Worm (Caenorhabditis elegans) whole organism, L1 larva: ENCODE results near the gene kle-2.
A peak's percentile ranks its signal among the peaks of the same experiment; 100 is the strongest.

Experiments
- C04F5.9 ChIP-seq: sonication (generic microtip); optimal IDR thresholded peaks from 2 replicates; lab custom pipeline; 2016; ENCODE audit warnings: missing genetic modification characterization, missing compliant biosample characterization
- C16A3.4 ChIP-seq: fragments of 150-350 bp; optimal IDR thresholded peaks from 2 replicates; lab custom pipeline; 2014; ENCODE audit warnings: missing biosample characterization, missing genetic modification characterization
- C34B4.2 ChIP-seq: sonication (generic microtip); optimal IDR thresholded peaks from 2 replicates; lab custom pipeline; 2017; ENCODE audit warnings: mild to moderate bottlenecking, missing genetic modification characterization, missing compliant biosample characterization
- aha-1 ChIP-seq: fragments of 150-350 bp; optimal IDR thresholded peaks from 2 replicates; lab custom pipeline; 2014; ENCODE audit warnings: missing biosample characterization, missing genetic modification characterization
- alr-1 ChIP-seq: fragments of 200-800 bp; sonication (Bioruptor generic); optimal IDR thresholded peaks from 2 replicates; lab custom pipeline; 2018; ENCODE audit warnings: borderline replicate concordance, mild to moderate bottlenecking, missing genetic modification characterization, missing compliant biosample characterization
- aly-2 ChIP-seq: fragments of 150-350 bp; optimal IDR thresholded peaks from 2 replicates; lab custom pipeline; 2014; ENCODE audit warnings: missing biosample characterization, missing genetic modification characterization
- blmp-1 ChIP-seq: fragments of 150-350 bp; optimal IDR thresholded peaks from 2 replicates; lab custom pipeline; 2014; ENCODE audit warnings: missing biosample characterization, missing genetic modification characterization
- ceh-63 ChIP-seq: fragments of 200-800 bp; sonication (Bioruptor generic); optimal IDR thresholded peaks from 2 replicates; lab custom pipeline; 2018; ENCODE audit warnings: mild to moderate bottlenecking, missing genetic modification characterization, missing compliant biosample characterization
- efl-1 ChIP-seq, 4 experiments: fragments of 150-350 bp; optimal IDR thresholded peaks in 3 of 4; peaks in 1 of 4; 1 replicate in 1 of 4; 2 replicates in 3 of 4; lab custom pipeline; 2014; ENCODE audit warnings: missing biosample characterization in 2 of 4, missing genetic modification characterization in 2 of 4, missing genetic modification reagents in 2 of 4
- elt-2 ChIP-seq: sonication (generic microtip); optimal IDR thresholded peaks from 2 replicates; lab custom pipeline; 2016; ENCODE audit warnings: missing genetic modification characterization, mild to moderate bottlenecking, inconsistent platforms, missing compliant biosample characterization, missing genetic modification reagents
- elt-3 ChIP-seq, 6 experiments: fragments of 150-350 bp in 1 of 6; sonication (generic microtip); optimal IDR thresholded peaks; 2 replicates each; lab custom pipeline; 2017 to 2018; ENCODE audit warnings: missing biosample characterization in 6 of 6, missing genetic modification characterization in 6 of 6, inconsistent platforms in 1 of 6
- ets-5 ChIP-seq: fragments of 200-800 bp; sonication (Bioruptor generic); IDR thresholded peaks from 2 replicates; pipeline ENCODE4 v1.3.6; 2022; ENCODE audit warnings: missing genetic modification characterization, missing compliant biosample characterization
- fkh-10 ChIP-seq: sonication (generic microtip); optimal IDR thresholded peaks from 2 replicates; lab custom pipeline; 2017; ENCODE audit warnings: missing biosample characterization, missing genetic modification reagents, missing genetic modification characterization
- fkh-8 ChIP-seq: sonication (generic microtip); optimal IDR thresholded peaks from 2 replicates; lab custom pipeline; 2016; ENCODE audit warnings: mild to moderate bottlenecking, missing genetic modification characterization, missing compliant biosample characterization
- hlh-4 ChIP-seq: sonication (generic microtip); optimal IDR thresholded peaks from 2 replicates; lab custom pipeline; 2016; ENCODE audit warnings: mild to moderate bottlenecking, missing genetic modification characterization, missing compliant biosample characterization
- hpl-2 ChIP-seq: fragments of 150-350 bp; optimal IDR thresholded peaks from 2 replicates; lab custom pipeline; 2014; ENCODE audit warnings: missing biosample characterization, missing genetic modification reagents, missing genetic modification characterization
- lin-13 ChIP-seq: fragments of 150-350 bp; optimal IDR thresholded peaks from 2 replicates; lab custom pipeline; 2014; ENCODE audit warnings: missing biosample characterization, missing genetic modification reagents, missing genetic modification characterization
- lin-14 ChIP-seq: fragments of 200-800 bp; sonication (Bioruptor generic); optimal IDR thresholded peaks from 2 replicates; lab custom pipeline; 2018; ENCODE audit warnings: mild to moderate bottlenecking, missing genetic modification characterization, moderate library complexity, missing compliant biosample characterization
- lin-39 ChIP-seq: fragments of 150-350 bp; optimal IDR thresholded peaks from 2 replicates; lab custom pipeline; 2014; ENCODE audit warnings: missing biosample characterization, missing genetic modification reagents, missing genetic modification characterization
- mab-9 ChIP-seq: fragments of 200-800 bp; sonication (Bioruptor generic); IDR thresholded peaks from 2 replicates; pipeline ENCODE4 v1.3.6; 2022; ENCODE audit warnings: missing genetic modification reagents, missing genetic modification characterization, missing compliant biosample characterization
- mef-2 ChIP-seq: fragments of 150-350 bp; optimal IDR thresholded peaks from 2 replicates; lab custom pipeline; 2014; ENCODE audit warnings: missing biosample characterization, missing genetic modification characterization
- nhr-11 ChIP-seq: fragments of 150-350 bp; optimal IDR thresholded peaks from 2 replicates; lab custom pipeline; 2014; ENCODE audit warnings: missing biosample characterization, missing genetic modification characterization
- nhr-19 ChIP-seq: fragments of 200-800 bp; sonication (Bioruptor generic); conservative IDR thresholded peaks from 2 replicates; pipeline ENCODE4 v1.3.6; 2022; ENCODE audit warnings: missing genetic modification characterization, missing compliant biosample characterization
- nhr-237 ChIP-seq: fragments of 150-350 bp; optimal IDR thresholded peaks from 2 replicates; lab custom pipeline; 2014; ENCODE audit warnings: missing biosample characterization, missing genetic modification characterization
- nhr-28 ChIP-seq: fragments of 150-350 bp; optimal IDR thresholded peaks from 2 replicates; lab custom pipeline; 2014; ENCODE audit warnings: missing biosample characterization, missing genetic modification characterization
- nhr-47 ChIP-seq: sonication (generic microtip); optimal IDR thresholded peaks from 2 replicates; lab custom pipeline; 2016; ENCODE audit warnings: mild to moderate bottlenecking, missing genetic modification characterization, moderate library complexity, missing compliant biosample characterization
- nhr-71 ChIP-seq: sonication (generic microtip); optimal IDR thresholded peaks from 2 replicates; lab custom pipeline; 2016; ENCODE audit warnings: mild to moderate bottlenecking, missing genetic modification characterization, moderate library complexity, missing compliant biosample characterization
- nhr-76 ChIP-seq: sonication (generic microtip); optimal IDR thresholded peaks from 2 replicates; lab custom pipeline; 2017; ENCODE audit warnings: missing biosample characterization, missing genetic modification characterization
- nhr-77 ChIP-seq: fragments of 150-350 bp; optimal IDR thresholded peaks from 2 replicates; lab custom pipeline; 2014; ENCODE audit warnings: missing biosample characterization, missing genetic modification characterization
- nhr-90 ChIP-seq: sonication (generic microtip); optimal IDR thresholded peaks from 2 replicates; lab custom pipeline; 2016; ENCODE audit warnings: mild to moderate bottlenecking, missing genetic modification characterization, missing compliant biosample characterization; ENCODE audit not compliant: poor library complexity
- snpc-4 ChIP-seq: fragments of 150-350 bp; optimal IDR thresholded peaks from 2 replicates; lab custom pipeline; 2014; ENCODE audit warnings: missing biosample characterization, missing genetic modification characterization
- snu-23 ChIP-seq: sonication (generic microtip); optimal IDR thresholded peaks from 2 replicates; lab custom pipeline; 2016; ENCODE audit warnings: missing genetic modification characterization, missing compliant biosample characterization
- tbx-2 ChIP-seq: sonication (generic microtip); optimal IDR thresholded peaks from 2 replicates; lab custom pipeline; 2016; ENCODE audit warnings: missing genetic modification characterization, missing compliant biosample characterization
- tlp-1 ChIP-seq: fragments of 150-350 bp; optimal IDR thresholded peaks from 2 replicates; lab custom pipeline; 2014; ENCODE audit warnings: missing biosample characterization, missing genetic modification characterization
- unc-30 ChIP-seq: sonication (generic microtip); optimal IDR thresholded peaks from 2 replicates; lab custom pipeline; 2017; ENCODE audit warnings: missing biosample characterization, missing genetic modification characterization
- unc-98 ChIP-seq: fragments of 200-800 bp; sonication (Bioruptor generic); IDR thresholded peaks from 2 replicates; pipeline ENCODE4 v1.3.6; 2022; ENCODE audit warnings: missing genetic modification characterization, missing compliant biosample characterization
- vab-15 ChIP-seq: sonication (generic microtip); optimal IDR thresholded peaks from 2 replicates; lab custom pipeline; 2017; ENCODE audit warnings: missing genotype, mild to moderate bottlenecking, missing genetic modification characterization, missing compliant biosample characterization
- zag-1 ChIP-seq: fragments of 150-350 bp; optimal IDR thresholded peaks from 2 replicates; lab custom pipeline; 2014; ENCODE audit warnings: missing biosample characterization, missing genetic modification characterization
- zip-4 ChIP-seq: fragments of 200-800 bp; sonication (Bioruptor generic); optimal IDR thresholded peaks from 2 replicates; lab custom pipeline; 2018; ENCODE audit warnings: mild to moderate bottlenecking, missing genetic modification characterization, moderate library complexity, missing compliant biosample characterization
- ztf-11 ChIP-seq, 2 experiments: sonication (generic microtip); optimal IDR thresholded peaks; 2 replicates each; lab custom pipeline; 2016 to 2017; ENCODE audit warnings: missing genetic modification characterization in 2 of 2, missing biosample characterization in 1 of 2, missing compliant biosample characterization in 1 of 2

The kle-2 gene

DNA sequence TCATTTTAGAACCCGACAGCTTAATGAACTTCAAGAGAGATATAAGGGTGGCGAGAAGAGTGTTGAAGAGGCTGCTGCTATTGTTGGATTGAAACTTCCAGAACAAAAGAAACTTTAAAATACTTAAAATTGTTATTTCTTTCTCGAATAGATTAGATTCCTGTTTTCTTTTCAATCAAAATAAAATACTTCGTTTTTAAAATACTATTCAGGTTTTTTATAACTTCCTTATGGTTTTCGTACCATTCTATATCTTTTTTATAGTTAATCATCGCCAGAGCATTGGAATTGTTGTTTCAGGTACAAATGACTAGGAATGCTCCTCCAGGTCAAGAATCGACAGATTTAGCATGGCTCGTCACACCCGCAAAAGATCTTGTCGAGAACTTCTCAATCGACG, at the start of gene kle-2:
kle-2 (plus strand) TSS at position 301 of the 400 bp plus-strand sequence.
- TF ChIP-seq unc-30 (no peak), snpc-4 (tag; lab: Kevin White, UChicago) (no peak), vab-15 (tag; lab: Kevin White, UChicago) (no peak)
- TF ChIP-seq, all 84 proteins: peak for 0

DNA sequence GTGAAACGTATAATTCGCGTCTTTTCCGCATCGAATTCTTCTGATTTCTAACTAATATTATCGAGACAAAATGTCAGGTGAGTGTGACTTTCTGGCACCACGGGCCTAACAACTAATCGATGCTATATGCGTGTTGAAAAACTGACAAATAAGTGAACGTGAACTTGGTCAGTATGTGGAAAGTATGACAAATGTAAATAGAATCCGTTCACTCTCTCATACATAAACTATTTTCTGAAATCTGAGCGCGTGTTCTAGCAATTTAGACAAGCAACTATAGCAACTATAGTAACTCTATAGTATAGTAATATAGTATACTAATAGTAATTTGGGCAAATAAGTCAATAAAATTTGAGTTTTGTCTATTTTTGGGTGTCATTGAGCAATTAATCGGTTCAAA, 49.2 kb upstream of the kle-2 start:
- TF ChIP-seq nhr-47 (tag; lab: Kevin White, UChicago) (no peak), nhr-90 (tag; lab: Kevin White, UChicago) (no peak), zag-1 (no peak), aly-2 (tag; lab: Kevin White, UChicago) (no peak), nhr-237 (tag; lab: Kevin White, UChicago) (no peak), C04F5.9 (no peak), nhr-19 (GFP tag; lab: Robert Waterston, UW) (no peak), fkh-10 (GFP tag; lab: Kevin White, UChicago) (no peak), hlh-4 (tag; lab: Kevin White, UChicago) (no peak), hpl-2 (GFP tag; lab: Kevin White, UChicago) (no peak), elt-2 (tag; lab: Kevin White, UChicago) (no peak), mef-2 (tag; lab: Kevin White, UChicago) (no peak), nhr-11 (no peak), nhr-71 (tag; lab: Kevin White, UChicago) (no peak), tbx-2 (tag; lab: Kevin White, UChicago) (no peak), nhr-77 (no peak)

DNA sequence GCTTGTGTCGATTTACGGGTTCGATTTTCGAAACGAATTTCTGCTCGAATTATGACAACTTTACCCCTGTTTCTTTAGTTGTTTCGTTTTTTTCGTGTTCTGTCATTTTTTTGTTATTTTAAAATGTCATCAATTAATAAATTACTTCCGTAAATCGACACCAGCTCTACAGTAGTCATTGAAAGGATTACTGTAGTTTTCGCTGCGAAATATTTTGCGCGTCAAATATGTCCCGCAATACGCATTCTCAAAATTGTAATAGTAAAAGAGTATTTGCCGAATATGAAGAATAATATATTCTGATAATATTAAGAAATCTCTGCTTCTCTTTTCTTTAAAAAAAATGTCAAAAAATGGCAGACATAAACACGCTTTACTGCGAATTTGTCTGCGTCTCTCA, 48.3 kb upstream of the kle-2 start:
- TF ChIP-seq blmp-1 (tag; lab: Kevin White, UChicago) = no peak
- TF ChIP-seq efl-1 (optimal IDR thresholded peaks at IDR 0.05; lab: Kevin White, UChicago) = no peak
- peak in 1 of 2 experiments; percentile 54 for TF ChIP-seq efl-1 (GFP tag; optimal IDR thresholded peaks at IDR 0.05 in 1 of 2; lab: Kevin White, UChicago)
- TF ChIP-seq nhr-77 = no peak
- no peak for TF ChIP-seq nhr-28 (tag; lab: Kevin White, UChicago)
- TF ChIP-seq fkh-8 (tag; lab: Kevin White, UChicago) = peak; percentile 27
- TF ChIP-seq, all 84 proteins: peak for 2

DNA sequence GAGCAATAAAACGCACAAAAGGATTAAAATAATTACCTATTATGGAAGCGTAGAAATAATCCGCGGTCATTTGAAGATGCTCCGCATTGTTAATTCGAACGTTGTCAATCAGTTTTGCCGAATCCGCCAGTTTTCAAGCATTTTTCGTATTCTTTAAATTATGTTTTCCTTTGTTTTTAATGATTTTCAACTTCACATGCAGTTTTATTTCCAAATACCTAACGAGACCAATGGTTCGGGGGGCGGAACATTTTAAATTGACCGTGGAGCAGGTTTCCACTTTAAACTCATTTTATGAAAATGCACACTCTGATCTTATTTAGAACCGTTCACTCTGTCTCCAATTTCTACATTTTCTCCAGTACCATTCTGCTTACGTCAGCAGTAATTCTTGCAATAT, 46.8 kb upstream of the kle-2 start, which contains the start of gene ZK688.4:
ZK688.4 (plus strand) TSS at position 301 of the 400 bp plus-strand sequence.
- TF ChIP-seq unc-98 (GFP tag; lab: Robert Waterston, UW) = no peak
- no peak for TF ChIP-seq nhr-19 (GFP tag; lab: Robert Waterston, UW)
- TF ChIP-seq tlp-1 (tag; lab: Kevin White, UChicago) = no peak
- TF ChIP-seq mef-2 (tag; lab: Kevin White, UChicago) = no peak
- no peak for TF ChIP-seq alr-1 (tag; lab: Kevin White, UChicago)
- TF ChIP-seq zip-4 = no peak
- TF ChIP-seq lin-13 (GFP tag; lab: Kevin White, UChicago) = no peak
- no peak for TF ChIP-seq C04F5.9
- TF ChIP-seq nhr-11 = no peak
- no peak for TF ChIP-seq lin-14 (GFP tag; lab: Kevin White, UChicago)
- TF ChIP-seq, all 84 proteins: peak for 0

DNA sequence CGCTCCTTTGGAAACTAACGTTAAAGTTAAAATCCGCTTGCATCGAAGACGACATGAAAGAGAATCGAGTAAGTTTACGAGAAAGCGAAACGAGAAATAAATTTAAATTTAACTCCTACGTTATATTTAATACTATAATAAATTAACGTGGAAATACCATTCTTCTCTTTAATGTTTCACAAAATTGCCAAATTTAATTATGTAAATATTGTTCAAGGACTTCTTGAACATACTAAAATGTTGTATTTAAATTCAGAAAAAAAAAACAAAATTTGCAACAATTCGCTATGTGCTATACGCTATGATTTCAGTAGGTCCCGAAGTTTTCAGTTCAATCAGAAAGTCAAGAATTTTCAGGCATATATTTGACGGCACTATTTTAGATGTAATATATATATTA, 44.6 kb upstream of the kle-2 start, which contains the start of gene ZK688.10:
ZK688.10 (minus strand) TSS at position 101 of the 400 bp plus-strand sequence.
- TF ChIP-seq elt-3 (tag; optimal IDR thresholded peaks at IDR 0.05; lab: Kevin White, UChicago) (no peak), nhr-71 (tag; lab: Kevin White, UChicago) (no peak), C34B4.2 (no peak), C16A3.4 (tag; lab: Kevin White, UChicago) (no peak), ztf-11 (tag; optimal IDR thresholded peaks at IDR 0.05; lab: Kevin White, UChicago) (no peak), snu-23 (GFP tag; lab: Kevin White, UChicago) (no peak), aha-1 (tag; lab: Kevin White, UChicago) (no peak), fkh-8 (tag; lab: Kevin White, UChicago) (no peak), lin-39 (tag; lab: Kevin White, UChicago) (no peak), mab-9 (GFP tag; lab: Robert Waterston, UW) (no peak), nhr-77 (no peak), aly-2 (tag; lab: Kevin White, UChicago) (no peak), ets-5 (GFP tag; lab: Robert Waterston, UW) (no peak), vab-15 (tag; lab: Kevin White, UChicago) (no peak), tbx-2 (tag; lab: Kevin White, UChicago) (no peak), ceh-63 (GFP tag; lab: Kevin White, UChicago) (no peak), nhr-76 (no peak), hpl-2 (GFP tag; lab: Kevin White, UChicago) (no peak)
- TF ChIP-seq, all 84 proteins: peak for 0
